Fruit fly (Drosophila melanogaster) whole organism, wandering third instar larva: ENCODE measurements around the gene Uch.

Experiments
- CrebA ChIP-seq: fragments of 200-800 bp; sonication (Bioruptor generic); optimal IDR thresholded peaks from 2 replicates; lab custom pipeline; 2016; ENCODE audit warnings: missing biosample characterization, mild to moderate bottlenecking, missing genetic modification characterization, borderline replicate concordance
- Hr83 ChIP-seq: fragments of 200-300 bp; sonication (Bioruptor generic); optimal IDR thresholded peaks from 2 replicates; lab custom pipeline; 2016; ENCODE audit warnings: missing biosample characterization, mild to moderate bottlenecking, missing genetic modification characterization, moderate library complexity; ENCODE audit not compliant: poor library complexity, severe bottlenecking
- Mio ChIP-seq: sonication (Bioruptor generic); optimal IDR thresholded peaks from 2 replicates; lab custom pipeline; 2016; ENCODE audit warnings: missing biosample characterization, missing genetic modification characterization
- Myc ChIP-seq: fragments of >200 bp; optimal IDR thresholded peaks from 2 replicates; lab custom pipeline; 2017
- OdsH ChIP-seq: fragments of 200-800 bp; sonication (Bioruptor generic); optimal IDR thresholded peaks from 2 replicates; lab custom pipeline; 2016; ENCODE audit warnings: missing biosample characterization, mild to moderate bottlenecking, missing genetic modification characterization
- Sp1 ChIP-seq: fragments of 200-800 bp; sonication (Bioruptor generic); optimal IDR thresholded peaks from 3 replicates; lab custom pipeline; 2019; ENCODE audit warnings: missing biosample characterization, mild to moderate bottlenecking, missing genetic modification characterization, moderate library complexity
- ey ChIP-seq: fragments of 200-800 bp; sonication (Bioruptor generic); optimal IDR thresholded peaks from 2 replicates; lab custom pipeline; 2016; ENCODE audit warnings: missing biosample characterization, missing genetic modification characterization
- h ChIP-seq: fragments of 200-800 bp; sonication (Bioruptor generic); optimal IDR thresholded peaks from 3 replicates; lab custom pipeline; 2016; ENCODE audit warnings: missing biosample characterization, mild to moderate bottlenecking, missing genetic modification characterization
- pan ChIP-seq: fragments of >200 bp; optimal IDR thresholded peaks from 2 replicates; lab custom pipeline; 2017

DNA sequence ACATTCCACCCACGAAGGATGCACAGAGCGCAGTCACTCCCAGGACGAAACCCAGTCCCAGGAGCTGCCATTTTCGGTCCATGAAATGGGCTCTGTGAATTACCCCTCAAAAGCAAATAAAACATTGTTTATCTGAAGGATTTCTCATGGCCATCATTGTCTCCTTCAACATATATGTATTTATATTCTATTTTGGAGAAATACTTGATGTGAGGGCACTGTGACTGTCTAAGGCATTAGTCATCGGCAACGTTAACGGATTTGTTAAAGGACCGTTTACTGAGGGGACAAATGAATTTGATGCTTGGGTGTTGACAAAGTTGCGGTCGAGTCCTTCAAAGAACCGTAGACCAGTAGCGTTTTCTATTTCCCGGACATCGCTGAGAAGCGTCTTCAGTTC lies 25.3 kb upstream of the Uch start, which contains the start of gene Tengl2:
- TF ChIP-seq OdsH (no peak), Hr83 (GFP tag; lab: Kevin White, UChicago) (no peak), Sp1 (no peak), pan (no peak), Myc (lab: Kevin White, UChicago) (no peak), ey (GFP tag; lab: Kevin White, UChicago) (no peak), Mio (GFP tag; lab: Kevin White, UChicago) (no peak), h (GFP tag; lab: Kevin White, UChicago) (no peak), CrebA (GFP tag; lab: Kevin White, UChicago) (no peak)
